Fruit fly (Drosophila melanogaster): ENCODE measurements around the gene idc.
A peak's percentile ranks its signal among the peaks of the same experiment; 100 is the strongest.

- TF ChIP-seq Myc (optimal IDR thresholded peaks at IDR 0.05) (no peak), ttk (optimal IDR thresholded peaks at IDR 0.05) (no peak), Sin3A (optimal IDR thresholded peaks at IDR 0.05) (no peak), h (optimal IDR thresholded peaks at IDR 0.05) (no peak), psq (optimal IDR thresholded peaks at IDR 0.05) (peak; percentile 91), insv (optimal IDR thresholded peaks at IDR 0.05) (no peak)
Observed at dm6 chr3R:20008372-20009051, 23.1 kb upstream of the idc start, which contains the start of the genes Hs6st and MED25.

Measured in Kc167 (cell line).